Worm (Caenorhabditis elegans) whole organism, L4 larva: ENCODE data around the gene Y43F8B.14.

ENCODE experiments used
- D1046.2 ChIP-seq: fragments of 200-800 bp; sonication (Bioruptor generic); IDR thresholded peaks from 2 replicates; pipeline ENCODE4 v1.3.6; 2022; ENCODE audit warnings: missing genetic modification characterization, missing compliant biosample characterization
- T26A8.4 ChIP-seq: fragments of 200-800 bp; sonication (Bioruptor generic); IDR thresholded peaks from 2 replicates; pipeline ENCODE4 v1.3.6; 2022; ENCODE audit warnings: missing genetic modification characterization, missing compliant biosample characterization
- ZK546.5 ChIP-seq, 2 experiments: sonication (generic microtip); optimal IDR thresholded peaks; 2 replicates each; lab custom pipeline; 2017; ENCODE audit warnings: missing biosample characterization in 2 of 2, missing genetic modification characterization in 2 of 2
- aha-1 ChIP-seq: fragments of 150-350 bp; peaks from one replicate; lab custom pipeline; 2014; ENCODE audit warnings: missing biosample characterization, missing genetic modification characterization
- ama-1 ChIP-seq: fragments of 150-350 bp; optimal IDR thresholded peaks from 2 replicates; lab custom pipeline; 2014; ENCODE audit warnings: inconsistent platforms, mixed read lengths
- arid-1 ChIP-seq: fragments of 200-800 bp; sonication (Bioruptor generic); conservative IDR thresholded peaks from 2 replicates; pipeline ENCODE4 v1.3.6; 2022; ENCODE audit warnings: missing genetic modification reagents, missing genetic modification characterization, missing compliant biosample characterization
- ceh-20 ChIP-seq: fragments of 200-800 bp; sonication (Bioruptor generic); IDR thresholded peaks from 2 replicates; pipeline ENCODE4 v1.3.6; 2022; ENCODE audit warnings: missing genetic modification reagents, missing genetic modification characterization, missing compliant biosample characterization
- ceh-82 ChIP-seq: sonication (generic microtip); optimal IDR thresholded peaks from 2 replicates; lab custom pipeline; 2017; ENCODE audit warnings: missing biosample characterization, missing genetic modification characterization
- cey-2 ChIP-seq: sonication (generic microtip); optimal IDR thresholded peaks from 3 replicates; lab custom pipeline; 2017; ENCODE audit warnings: missing genetic modification characterization, mild to moderate bottlenecking, missing compliant biosample characterization, antibody characterized with exemption, borderline replicate concordance; ENCODE audit not compliant: insufficient read depth
- ctbp-1 ChIP-seq: fragments of 200-800 bp; sonication (Bioruptor generic); IDR thresholded peaks from 2 replicates; pipeline ENCODE4 v1.3.6; 2022; ENCODE audit warnings: missing genetic modification reagents, missing genetic modification characterization, missing compliant biosample characterization
- daf-12 ChIP-seq: fragments of 150-350 bp; optimal IDR thresholded peaks from 2 replicates; lab custom pipeline; 2014; ENCODE audit warnings: missing biosample characterization, missing genetic modification reagents, missing genetic modification characterization
- daf-16 ChIP-seq, 3 experiments: sonication (generic microtip); optimal IDR thresholded peaks; 2 replicates each; lab custom pipeline; 2016 to 2017; ENCODE audit warnings: missing genetic modification characterization in 3 of 3, missing genetic modification reagents in 3 of 3, mild to moderate bottlenecking in 2 of 3, missing compliant biosample characterization in 2 of 3, missing biosample characterization in 1 of 3, moderate library complexity in 1 of 3
- daf-8 ChIP-seq: fragments of 200-800 bp; sonication (Bioruptor generic); IDR thresholded peaks from 2 replicates; pipeline ENCODE4 v1.3.6; 2022; ENCODE audit warnings: missing genetic modification characterization, missing compliant biosample characterization
- dmd-6 ChIP-seq: fragments of 200-800 bp; sonication (Bioruptor generic); IDR thresholded peaks from 2 replicates; pipeline ENCODE4 v1.3.6; 2022; ENCODE audit warnings: missing genetic modification reagents, missing genetic modification characterization, missing compliant biosample characterization
- dve-1 ChIP-seq: sonication (generic microtip); optimal IDR thresholded peaks from 2 replicates; lab custom pipeline; 2017; ENCODE audit warnings: antibody characterized with exemption, mild to moderate bottlenecking, missing genetic modification characterization, missing compliant biosample characterization; ENCODE audit not compliant: insufficient read depth
- gei-8 ChIP-seq: fragments of 200-800 bp; sonication (Bioruptor generic); optimal IDR thresholded peaks from 2 replicates; lab custom pipeline; 2018; ENCODE audit warnings: mild to moderate bottlenecking, missing genetic modification characterization, missing compliant biosample characterization
- hlh-11 ChIP-seq: fragments of 200-800 bp; sonication (Bioruptor generic); optimal IDR thresholded peaks from 2 replicates; lab custom pipeline; 2018; ENCODE audit warnings: mild to moderate bottlenecking, missing genetic modification characterization, missing compliant biosample characterization
- hlh-30 ChIP-seq: sonication (generic microtip); optimal IDR thresholded peaks from 2 replicates; lab custom pipeline; 2017; ENCODE audit warnings: antibody characterized with exemption, mild to moderate bottlenecking, missing genetic modification characterization, missing compliant biosample characterization; ENCODE audit not compliant: insufficient read depth
- lsy-2 ChIP-seq, 2 experiments: fragments of 150-350 bp in 1 of 2; sonication (generic microtip) in 1 of 2; optimal IDR thresholded peaks; 2 replicates each; lab custom pipeline; 2014 to 2017; ENCODE audit warnings: missing biosample characterization in 2 of 2, missing genetic modification characterization in 2 of 2
- madf-9 ChIP-seq: fragments of 200-800 bp; sonication (Bioruptor generic); conservative IDR thresholded peaks from 2 replicates; pipeline ENCODE4 v1.3.6; 2022; ENCODE audit warnings: missing genetic modification reagents, missing genetic modification characterization, missing compliant biosample characterization
- mes-2 ChIP-seq: sonication (generic microtip); optimal IDR thresholded peaks from 2 replicates; lab custom pipeline; 2016; ENCODE audit warnings: missing genotype, mild to moderate bottlenecking, missing genetic modification characterization, missing compliant biosample characterization; ENCODE audit not compliant: poor library complexity, severe bottlenecking
- mxl-3 ChIP-seq: fragments of 200-800 bp; sonication (Bioruptor generic); optimal IDR thresholded peaks from 2 replicates; lab custom pipeline; 2018; ENCODE audit warnings: mild to moderate bottlenecking, missing genetic modification characterization, missing compliant biosample characterization
- nhr-11 ChIP-seq: fragments of 150-350 bp; optimal IDR thresholded peaks from 2 replicates; lab custom pipeline; 2014; ENCODE audit warnings: missing biosample characterization, missing genetic modification characterization
- nhr-25 ChIP-seq: sonication (generic microtip); optimal IDR thresholded peaks from 2 replicates; lab custom pipeline; 2017; ENCODE audit warnings: missing genetic modification characterization, mild to moderate bottlenecking, missing compliant biosample characterization, antibody characterized with exemption, moderate library complexity, borderline replicate concordance; ENCODE audit not compliant: insufficient read depth
- nhr-28 ChIP-seq: fragments of 150-350 bp; optimal IDR thresholded peaks from 2 replicates; lab custom pipeline; 2014; ENCODE audit warnings: missing biosample characterization, missing genetic modification characterization
- nhr-41 ChIP-seq: fragments of 200-800 bp; sonication (Bioruptor generic); IDR thresholded peaks from 2 replicates; pipeline ENCODE4 v1.3.6; 2022; ENCODE audit warnings: missing genetic modification reagents, missing genetic modification characterization, missing compliant biosample characterization
- nhr-6 ChIP-seq: fragments of 150-350 bp; optimal IDR thresholded peaks from 2 replicates; lab custom pipeline; 2014; ENCODE audit warnings: missing biosample characterization, missing genetic modification characterization
- nhr-76 ChIP-seq: fragments of 150-350 bp; optimal IDR thresholded peaks from 2 replicates; lab custom pipeline; 2014; ENCODE audit warnings: missing biosample characterization, missing genetic modification characterization
- php-3 ChIP-seq: fragments of 200-800 bp; sonication (Bioruptor generic); IDR thresholded peaks from 2 replicates; pipeline ENCODE4 v1.3.6; 2022; ENCODE audit warnings: missing genetic modification reagents, missing genetic modification characterization, missing compliant biosample characterization
- pqm-1 ChIP-seq: sonication (generic microtip); optimal IDR thresholded peaks from 2 replicates; lab custom pipeline; 2017; ENCODE audit warnings: missing biosample characterization, missing genetic modification characterization
- unc-39 ChIP-seq: sonication (generic microtip); optimal IDR thresholded peaks from 2 replicates; lab custom pipeline; 2017; ENCODE audit warnings: missing biosample characterization, missing genetic modification characterization
- ztf-11 ChIP-seq: fragments of 150-350 bp; optimal IDR thresholded peaks from 2 replicates; lab custom pipeline; 2014; ENCODE audit warnings: missing biosample characterization, missing genetic modification characterization

The Y43F8B.14 gene

DNA sequence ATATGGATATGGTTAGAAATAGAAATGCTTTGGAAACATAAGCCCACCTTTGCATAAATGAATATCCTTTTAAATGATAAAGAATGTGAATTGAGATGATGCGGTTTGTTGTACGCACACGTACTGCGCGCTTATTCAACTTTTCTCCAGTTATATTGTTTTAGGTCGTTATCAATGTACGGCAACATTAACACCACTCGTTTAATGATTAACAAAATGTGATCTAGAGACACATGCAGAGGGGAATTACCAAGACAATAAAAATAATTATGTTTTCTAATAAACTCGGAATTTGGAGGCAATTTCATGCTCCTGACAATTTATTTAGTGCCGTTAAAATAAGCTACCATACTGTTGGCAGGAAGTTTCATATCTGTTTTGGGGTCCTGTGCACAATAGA is 10.3 kb downstream of the Y43F8B.14 start, which contains the start of gene M04C3.1:
Gene M04C3.1 (minus strand): TSS at position 164 of the 400 bp plus-strand sequence.
- peak; percentile 27; the same call in 1 of the 2 replicates for TF ChIP-seq dmd-6 (GFP tag; lab: Robert Waterston, UW)
- no peak for TF ChIP-seq T26A8.4
- peak; percentile 79 for TF ChIP-seq pqm-1
- peak; percentile 72 for TF ChIP-seq php-3
- TF ChIP-seq hlh-30 (tag; lab: Kevin White, UChicago) = peak; percentile 22
- no peak for TF ChIP-seq daf-16 (GFP tag; optimal IDR thresholded peaks at IDR 0.05; lab: Kevin White, UChicago)
- peak; percentile 71 for TF ChIP-seq daf-16 (tag; optimal IDR thresholded peaks at IDR 0.05; lab: Kevin White, UChicago)
- peak; percentile 49 for TF ChIP-seq nhr-28
- peak; percentile 66 for TF ChIP-seq dve-1 (tag; lab: Kevin White, UChicago)
- TF ChIP-seq nhr-6 (tag; lab: Kevin White, UChicago) = no peak
- TF ChIP-seq lsy-2 (tag; optimal IDR thresholded peaks at IDR 0.05; lab: Kevin White, UChicago) = peak in 1 of 2 experiments; percentile 5
- no peak for TF ChIP-seq nhr-11 (tag; lab: Kevin White, UChicago)

- TF ChIP-seq cey-2 (no peak), nhr-76 (tag; lab: Kevin White, UChicago) (no peak), ZK546.5 (tag; optimal IDR thresholded peaks at IDR 0.05; lab: Kevin White, UChicago) (no peak), lsy-2 (tag; optimal IDR thresholded peaks at IDR 0.05; lab: Kevin White, UChicago) (peak in 1 of 2 experiments; percentile 4), nhr-41 (GFP tag; lab: Robert Waterston, UW) (no peak), madf-9 (GFP tag; lab: Robert Waterston, UW) (no peak), dve-1 (tag; lab: Kevin White, UChicago) (peak; percentile 27), ctbp-1 (GFP tag; lab: Robert Waterston, UW) (no peak), daf-16 (GFP tag; optimal IDR thresholded peaks at IDR 0.05; lab: Kevin White, UChicago) (no peak), daf-16 (tag; optimal IDR thresholded peaks at IDR 0.05; lab: Kevin White, UChicago) (peak; percentile 72), arid-1 (GFP tag; lab: Robert Waterston, UW) (no peak), aha-1 (tag; lab: Kevin White, UChicago) (no peak), nhr-28 (peak; percentile 34), daf-8 (GFP tag; lab: Robert Waterston, UW) (no peak)
Observed at ce11 chrV:19443599-19443998, 12.2 kb downstream of the Y43F8B.14 start.

DNA sequence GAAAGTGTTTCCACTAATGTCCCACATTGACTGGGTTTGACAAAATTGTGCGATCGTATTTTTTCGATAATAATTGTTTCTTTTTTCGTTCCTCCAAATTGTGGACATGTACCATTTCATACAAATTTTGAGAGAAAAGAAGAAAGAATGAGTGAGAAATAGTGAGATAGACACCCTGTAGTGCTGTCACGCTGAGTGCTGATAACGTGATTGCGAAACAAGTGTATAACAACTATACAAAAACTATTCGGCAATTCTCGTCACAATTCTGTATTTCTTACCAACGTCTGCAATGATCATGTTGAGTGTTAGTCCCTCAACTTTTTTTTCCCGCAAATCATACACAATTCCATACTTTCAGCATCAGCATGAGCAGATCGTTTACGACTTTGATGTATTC is 19.5 kb downstream of the Y43F8B.14 start, which contains the start of gene C25F9.14:
Gene C25F9.14 (plus strand): TSS at position 178 of the 400 bp plus-strand sequence.
- TF ChIP-seq pqm-1 (peak; percentile 56), hlh-30 (tag; lab: Kevin White, UChicago) (peak; percentile 20), daf-12 (no peak), mxl-3 (GFP tag; lab: Kevin White, UChicago) (peak; percentile 19), daf-16 (GFP tag; optimal IDR thresholded peaks at IDR 0.05; lab: Kevin White, UChicago) (no peak), daf-16 (tag; optimal IDR thresholded peaks at IDR 0.05; lab: Kevin White, UChicago) (peak; percentile 17), hlh-11 (tag; lab: Kevin White, UChicago) (peak; percentile 12), nhr-28 (peak; percentile 59), dmd-6 (GFP tag; lab: Robert Waterston, UW) (0 out of 2 replicates have a peak, but pooled peaks have one; percentile 17), ceh-82 (tag; lab: Kevin White, UChicago) (no peak)

- TF ChIP-seq D1046.2 (GFP tag; lab: Robert Waterston, UW) = no peak
- peak; percentile 72 for TF ChIP-seq aha-1 (tag; lab: Kevin White, UChicago)
- 0 out of 2 replicates have a peak, but pooled peaks have one; percentile 26 for TF ChIP-seq ceh-20 (GFP tag; lab: Robert Waterston, UW)
- no peak for TF ChIP-seq daf-16 (GFP tag; optimal IDR thresholded peaks at IDR 0.05; lab: Kevin White, UChicago)
- TF ChIP-seq daf-16 (tag; optimal IDR thresholded peaks at IDR 0.05; lab: Kevin White, UChicago) = peak; percentile 33
- no peak for TF ChIP-seq ztf-11 (tag; lab: Kevin White, UChicago)
- TF ChIP-seq nhr-28 = peak; percentile 24
- peak; percentile 42 for TF ChIP-seq pqm-1
- no peak for TF ChIP-seq cey-2
- TF ChIP-seq mes-2 = no peak
- TF ChIP-seq nhr-25 = no peak
- no peak for TF ChIP-seq unc-39 (tag; lab: Kevin White, UChicago)
- TF ChIP-seq ama-1 (lab: Kevin White, UChicago) = no peak
- peak; percentile 90 for TF ChIP-seq php-3
- no peak for TF ChIP-seq gei-8 (GFP tag; lab: Kevin White, UChicago)
- TF ChIP-seq, all 104 proteins: peak for 6
Observed at ce11 chrV:19433806-19434437, 21.8 kb downstream of the Y43F8B.14 start, which contains the start of gene C25F9.16. TSS of gene C25F9.16 (plus strand) at chrV:19434387.
